Fruit fly (Drosophila melanogaster): ENCODE measurements around the gene CG31391.

Gene CG31391

dm6 chr3R:10684284-10684683 is 20.6 kb downstream of the CG31391 start (continued):
- TF ChIP-seq CG4820 (GFP tag; optimal IDR thresholded peaks at IDR 0.05) (peak; percentile 63), tap (tag; optimal IDR thresholded peaks at IDR 0.05) (peak; percentile 72), Sox100B (GFP tag; optimal IDR thresholded peaks at IDR 0.05) (peak; percentile 69), Myb (GFP tag; optimal IDR thresholded peaks at IDR 0.05) (peak; percentile 4), NfI (GFP tag; optimal IDR thresholded peaks at IDR 0.05) (peak; percentile 45), ftz-f1 (GFP tag; optimal IDR thresholded peaks at IDR 0.05) (no peak), Blimp-1 (GFP tag; optimal IDR thresholded peaks at IDR 0.05) (peak; percentile 74), ewg (GFP tag; optimal IDR thresholded peaks at IDR 0.05) (peak; percentile 54), cato (GFP tag; optimal IDR thresholded peaks at IDR 0.05; ENCODE audit: borderline replicate concordance) (no peak), CG32767 (GFP tag; IDR thresholded peaks at IDR 0.05) (peak; percentile 71; the same call in 1 of the 2 replicates), CG33557 (GFP tag; optimal IDR thresholded peaks at IDR 0.05) (no peak), CG13775 (GFP tag; optimal IDR thresholded peaks at IDR 0.05) (no peak), CG8290 (GFP tag; optimal IDR thresholded peaks at IDR 0.05) (no peak), CG8290 (tag; optimal IDR thresholded peaks at IDR 0.05) (peak in 1 of 2 experiments; percentile 63), CG11093 (GFP tag; IDR thresholded peaks at IDR 0.05) (no peak), CG15073 (GFP tag; optimal IDR thresholded peaks at IDR 0.05) (no peak), Adf1 (GFP tag; IDR thresholded peaks at IDR 0.05) (no peak), eve (GFP tag; optimal IDR thresholded peaks at IDR 0.05) (peak in 1 of 2 experiments; percentile 87), crol (GFP tag; IDR thresholded peaks at IDR 0.05) (peak; percentile 35; the same call in 1 of the 2 replicates), Hand (GFP tag; optimal IDR thresholded peaks at IDR 0.05) (no peak), da (GFP tag; optimal IDR thresholded peaks at IDR 0.05) (no peak), fd102C (GFP tag; optimal IDR thresholded peaks at IDR 0.05) (no peak), cad (GFP tag; optimal IDR thresholded peaks at IDR 0.05) (no peak), CG4360 (GFP tag; IDR thresholded peaks at IDR 0.05) (peak; percentile 13; the same call in 1 of the 2 replicates), ERR (GFP tag; optimal IDR thresholded peaks at IDR 0.05) (peak; percentile 35), hbn (GFP tag; IDR thresholded peaks at IDR 0.05; ENCODE audit: partially characterized antibody) (no peak), CG30020 (tag; optimal IDR thresholded peaks at IDR 0.05) (no peak), pzg (GFP tag; optimal IDR thresholded peaks at IDR 0.05) (no peak), CG6791 (GFP tag; IDR thresholded peaks at IDR 0.05; ENCODE audit: partially characterized antibody) (no peak), CG3407 (GFP tag; optimal IDR thresholded peaks at IDR 0.05) (peak; percentile 34), NC2β (GFP tag; optimal IDR thresholded peaks at IDR 0.05) (peak; percentile 22), az2 (GFP tag; optimal IDR thresholded peaks at IDR 0.05) (peak; percentile 63), CG9609 (GFP tag; optimal IDR thresholded peaks at IDR 0.05) (peak; percentile 33), CG12299 (tag; optimal IDR thresholded peaks at IDR 0.05) (no peak), Lim3 (GFP tag; IDR thresholded peaks at IDR 0.05) (peak; percentile 61), CG31224 (GFP tag; IDR thresholded peaks at IDR 0.05) (no peak; the same call in 1 of the 2 replicates), caup (GFP tag; optimal IDR thresholded peaks at IDR 0.05; ENCODE audit: severe bottlenecking) (peak; percentile 44), Drgx (GFP tag; IDR thresholded peaks at IDR 0.05) (peak; percentile 45), Hr39 (optimal IDR thresholded peaks at IDR 0.05) (no peak), sima (GFP tag; optimal IDR thresholded peaks at IDR 0.05) (no peak), grn (GFP tag; optimal IDR thresholded peaks at IDR 0.05) (no peak), chm (GFP tag; IDR thresholded peaks at IDR 0.05) (no peak), rib (GFP tag; IDR thresholded peaks at IDR 0.05) (no peak), CG6854 (GFP tag; optimal IDR thresholded peaks at IDR 0.05) (no peak), CG12942 (GFP tag; optimal IDR thresholded peaks at IDR 0.05) (peak; percentile 36), CG2116 (GFP tag; optimal IDR thresholded peaks at IDR 0.05) (no peak), jumu (GFP tag; optimal IDR thresholded peaks at IDR 0.05) (peak; percentile 72), kay (GFP tag; optimal IDR thresholded peaks at IDR 0.05) (no peak), YL-1 (GFP tag; optimal IDR thresholded peaks at IDR 0.05) (no peak), cas (GFP tag; IDR thresholded peaks at IDR 0.05) (no peak), fd64A (GFP tag; optimal IDR thresholded peaks at IDR 0.05) (no peak), Sry-δ (GFP tag; optimal IDR thresholded peaks at IDR 0.05) (peak; percentile 21), CG16779 (GFP tag; IDR thresholded peaks at IDR 0.05) (no peak)

Data from whole organism, embryonic.